Worm (Caenorhabditis elegans) whole organism, L3 larva: ENCODE data around the gene gln-5.

Source experiments
- ceh-82 ChIP-seq: fragments of 150-350 bp; optimal IDR thresholded peaks from 2 replicates; lab custom pipeline; 2014; ENCODE audit warnings: missing biosample characterization, missing genetic modification characterization
- daf-12 ChIP-seq: fragments of 150-350 bp; optimal IDR thresholded peaks from 2 replicates; lab custom pipeline; 2014; ENCODE audit warnings: missing biosample characterization, missing genetic modification reagents, missing genetic modification characterization
- fkh-2 ChIP-seq: fragments of 150-350 bp; optimal IDR thresholded peaks from 2 replicates; lab custom pipeline; 2014; ENCODE audit warnings: missing biosample characterization, missing genetic modification reagents, missing genetic modification characterization
- lin-39 ChIP-seq: fragments of 150-350 bp; optimal IDR thresholded peaks from 2 replicates; lab custom pipeline; 2018; ENCODE audit warnings: missing biosample characterization, missing genetic modification reagents, missing genetic modification characterization
- mml-1 ChIP-seq: fragments of 150-350 bp; sonication (generic microtip); optimal IDR thresholded peaks from 3 replicates; lab custom pipeline; 2014; ENCODE audit warnings: missing biosample characterization, missing genetic modification characterization
- nhr-12 ChIP-seq: fragments of 150-350 bp; optimal IDR thresholded peaks from 2 replicates; lab custom pipeline; 2014; ENCODE audit warnings: missing biosample characterization, missing genetic modification characterization
- skn-1 ChIP-seq: fragments of 150-350 bp; optimal IDR thresholded peaks from 2 replicates; lab custom pipeline; 2014; ENCODE audit warnings: missing biosample characterization, missing genetic modification characterization
- tbx-2 ChIP-seq: sonication (generic microtip); optimal IDR thresholded peaks from 2 replicates; lab custom pipeline; 2016; ENCODE audit warnings: mild to moderate bottlenecking, missing genetic modification characterization, missing compliant biosample characterization

DNA sequence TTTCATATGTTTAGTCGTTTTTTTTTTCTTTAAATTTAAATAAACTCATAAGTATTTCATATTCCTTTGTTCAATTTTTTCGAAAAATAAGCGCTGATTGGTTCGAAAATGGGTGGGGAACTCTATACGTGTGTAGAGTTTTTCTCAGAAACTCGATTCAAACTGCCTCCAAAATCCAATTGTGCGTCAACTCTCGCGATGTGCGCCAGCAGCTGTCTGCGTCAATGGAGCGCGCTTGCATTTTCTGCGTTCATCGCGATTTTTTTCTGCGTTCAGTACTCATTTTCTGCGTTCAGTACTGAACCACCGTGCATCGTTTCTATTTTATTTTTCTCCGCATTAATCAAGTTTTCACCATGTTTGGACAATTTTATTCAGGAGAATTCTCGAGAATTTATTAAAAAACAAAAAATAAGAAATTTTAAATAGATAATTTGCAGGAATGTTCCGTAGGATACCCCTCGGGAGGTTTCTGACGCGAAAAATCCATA is 23.7 kb downstream of the gln-5 start, which contains the start of gene eelo-2:
- TF ChIP-seq skn-1 (tag; lab: Kevin White, UChicago) (peak; percentile 96), daf-12 (tag; lab: Kevin White, UChicago) (peak; percentile 40), tbx-2 (tag; lab: Kevin White, UChicago) (peak; percentile 96), mml-1 (tag; lab: Kevin White, UChicago) (no peak), ceh-82 (tag; lab: Kevin White, UChicago) (peak; percentile 96), nhr-12 (tag; lab: Kevin White, UChicago) (no peak), fkh-2 (no peak), lin-39 (peak; percentile 99)
